Worm (Caenorhabditis elegans) whole organism, young adult: ENCODE results near the gene srn-1.

Source experiments
- B0261.1 ChIP-seq: sonication (generic microtip); optimal IDR thresholded peaks from 2 replicates; lab custom pipeline; 2016; ENCODE audit warnings: mild to moderate bottlenecking, missing genetic modification characterization, moderate library complexity, missing compliant biosample characterization
- B0336.3 ChIP-seq: fragments of 200-800 bp; sonication (Bioruptor generic); IDR thresholded peaks from 2 replicates; pipeline ENCODE4 v1.3.6; 2022; ENCODE audit warnings: missing genetic modification characterization, missing compliant biosample characterization
- C17E4.6 ChIP-seq: fragments of 200-800 bp; sonication (Bioruptor generic); IDR thresholded peaks from 2 replicates; pipeline ENCODE4 v1.3.6; 2022; ENCODE audit warnings: missing genetic modification reagents, missing genetic modification characterization, missing compliant biosample characterization
- D2030.7 ChIP-seq: fragments of 200-800 bp; sonication (Bioruptor generic); IDR thresholded peaks from 2 replicates; pipeline ENCODE4 v1.3.6; 2022; ENCODE audit warnings: missing genetic modification reagents, missing genetic modification characterization, missing compliant biosample characterization
- F23B12.7 ChIP-seq: sonication (generic microtip); optimal IDR thresholded peaks from 2 replicates; lab custom pipeline; 2017; ENCODE audit warnings: missing genetic modification characterization, mild to moderate bottlenecking, missing compliant biosample characterization, antibody characterized with exemption, moderate library complexity; ENCODE audit not compliant: insufficient read depth
- F33H1.4 ChIP-seq: fragments of 200-800 bp; sonication (Bioruptor generic); IDR thresholded peaks from 2 replicates; pipeline ENCODE4 v1.3.6; 2022; ENCODE audit warnings: missing genetic modification reagents, missing genetic modification characterization, missing compliant biosample characterization
- F37B4.10 ChIP-seq: fragments of 200-800 bp; sonication (Bioruptor generic); IDR thresholded peaks from 2 replicates; pipeline ENCODE4 v1.3.6; 2022; ENCODE audit warnings: missing genetic modification characterization, missing compliant biosample characterization
- F57C9.4 ChIP-seq: sonication (generic microtip); optimal IDR thresholded peaks from 2 replicates; lab custom pipeline; 2017; ENCODE audit warnings: mild to moderate bottlenecking, missing genetic modification characterization, missing compliant biosample characterization
- Y67H2A.10 ChIP-seq: fragments of 200-800 bp; sonication (Bioruptor generic); conservative IDR thresholded peaks from 2 replicates; pipeline ENCODE4 v1.3.6; 2022; ENCODE audit warnings: missing genetic modification reagents, missing genetic modification characterization, missing compliant biosample characterization
- Y79H2A.3 ChIP-seq: fragments of 200-800 bp; sonication (Bioruptor generic); conservative IDR thresholded peaks from 2 replicates; pipeline ENCODE4 v1.3.6; 2022; ENCODE audit warnings: missing genetic modification reagents, missing genetic modification characterization, missing compliant biosample characterization
- Y95B8A.8 ChIP-seq: fragments of 200-800 bp; sonication (Bioruptor generic); IDR thresholded peaks from 2 replicates; pipeline ENCODE4 v1.3.6; 2022; ENCODE audit warnings: missing genetic modification reagents, missing genetic modification characterization, missing compliant biosample characterization
- ama-1 ChIP-seq, 3 experiments: fragments of 150-350 bp in 1 of 3; sonication (generic microtip) in 2 of 3; optimal IDR thresholded peaks; 2 replicates each; lab custom pipeline; 2014 to 2018; ENCODE audit warnings: missing biosample characterization in 2 of 3, missing genetic modification characterization in 2 of 3, missing genetic modification reagents in 2 of 3
- aptf-2 ChIP-seq: fragments of 200-800 bp; sonication (Bioruptor generic); conservative IDR thresholded peaks from 2 replicates; pipeline ENCODE4 v1.3.6; 2022; ENCODE audit warnings: missing genetic modification reagents, missing genetic modification characterization, missing compliant biosample characterization
- cebp-1 ChIP-seq, 2 experiments: fragments of 200-800 bp in 1 of 2; sonication (Bioruptor generic) in 1 of 2; sonication (generic microtip) in 1 of 2; IDR thresholded peaks in 1 of 2; optimal IDR thresholded peaks in 1 of 2; 2 replicates each; pipeline versions ENCODE4 v1.3.6 to Lab custom; 2017 to 2022; ENCODE audit warnings: missing compliant biosample characterization in 2 of 2, missing genetic modification characterization in 2 of 2, mild to moderate bottlenecking in 1 of 2, missing genetic modification reagents in 1 of 2, moderate library complexity in 1 of 2
- ceh-100 ChIP-seq: fragments of 200-800 bp; sonication (Bioruptor generic); IDR thresholded peaks from 2 replicates; pipeline ENCODE4 v1.3.6; 2022; ENCODE audit warnings: missing genetic modification reagents, missing genetic modification characterization, missing compliant biosample characterization
- ceh-40 ChIP-seq: fragments of 200-800 bp; sonication (Bioruptor generic); IDR thresholded peaks from 2 replicates; pipeline ENCODE4 v1.3.6; 2022; ENCODE audit warnings: missing genetic modification characterization, missing compliant biosample characterization
- ceh-79 ChIP-seq: sonication (generic microtip); optimal IDR thresholded peaks from 2 replicates; lab custom pipeline; 2017; ENCODE audit warnings: mild to moderate bottlenecking, missing genetic modification characterization, missing compliant biosample characterization
- die-1 ChIP-seq: sonication (generic microtip); optimal IDR thresholded peaks from 2 replicates; lab custom pipeline; 2016; ENCODE audit warnings: missing genotype, mild to moderate bottlenecking, missing genetic modification characterization, missing compliant biosample characterization
- egl-18 ChIP-seq: fragments of 200-800 bp; sonication (Bioruptor generic); IDR thresholded peaks from 2 replicates; pipeline ENCODE4 v1.3.6; 2022; ENCODE audit warnings: missing genetic modification reagents, missing genetic modification characterization, missing compliant biosample characterization
- ekl-4 ChIP-seq: fragments of 200-800 bp; sonication (Bioruptor generic); IDR thresholded peaks from 2 replicates; pipeline ENCODE4 v1.3.6; 2022; ENCODE audit warnings: missing genetic modification reagents, missing genetic modification characterization, missing compliant biosample characterization
- fkh-3 ChIP-seq: sonication (generic microtip); optimal IDR thresholded peaks from 2 replicates; lab custom pipeline; 2016; ENCODE audit warnings: mild to moderate bottlenecking, missing genetic modification characterization, missing compliant biosample characterization
- gei-17 ChIP-seq: fragments of 200-800 bp; sonication (Bioruptor generic); optimal IDR thresholded peaks from 2 replicates; lab custom pipeline; 2018; ENCODE audit warnings: mild to moderate bottlenecking, missing genetic modification characterization, missing compliant biosample characterization
- hlh-12 ChIP-seq: sonication (generic microtip); optimal IDR thresholded peaks from 2 replicates; lab custom pipeline; 2016; ENCODE audit warnings: missing genetic modification characterization, missing compliant biosample characterization
- hlh-26 ChIP-seq: fragments of 200-800 bp; sonication (Bioruptor generic); conservative IDR thresholded peaks from 2 replicates; pipeline ENCODE4 v1.3.6; 2022; ENCODE audit warnings: missing genetic modification reagents, missing genetic modification characterization, missing compliant biosample characterization
- hmg-1.2 ChIP-seq: fragments of 200-800 bp; sonication (Bioruptor generic); IDR thresholded peaks from 2 replicates; pipeline ENCODE4 v1.3.6; 2022; ENCODE audit warnings: missing genetic modification reagents, missing genetic modification characterization, missing compliant biosample characterization
- hrde-1 ChIP-seq: sonication (generic microtip); optimal IDR thresholded peaks from 2 replicates; lab custom pipeline; 2016; ENCODE audit warnings: missing genetic modification characterization, mild to moderate bottlenecking, missing compliant biosample characterization, moderate library complexity, missing genotype, missing genetic modification reagents, borderline replicate concordance
- lag-1 ChIP-seq: fragments of 200-800 bp; sonication (Bioruptor generic); IDR thresholded peaks from 2 replicates; pipeline ENCODE4 v1.3.6; 2022; ENCODE audit warnings: missing genetic modification reagents, missing genetic modification characterization, missing compliant biosample characterization
- lin-54 ChIP-seq: fragments of 200-800 bp; sonication (Bioruptor generic); optimal IDR thresholded peaks from 2 replicates; lab custom pipeline; 2018; ENCODE audit warnings: mild to moderate bottlenecking, missing genetic modification characterization, missing compliant biosample characterization
- lsl-1 ChIP-seq: fragments of 200-800 bp; sonication (Bioruptor generic); optimal IDR thresholded peaks from 2 replicates; lab custom pipeline; 2018; ENCODE audit warnings: mild to moderate bottlenecking, missing genetic modification characterization, moderate library complexity, missing compliant biosample characterization
- lsy-27 ChIP-seq: sonication (generic microtip); optimal IDR thresholded peaks from 2 replicates; lab custom pipeline; 2017; ENCODE audit warnings: missing genetic modification characterization, mild to moderate bottlenecking, missing compliant biosample characterization, antibody characterized with exemption, missing genotype, borderline replicate concordance; ENCODE audit not compliant: insufficient read depth
- madf-6 ChIP-seq: fragments of 200-800 bp; sonication (Bioruptor generic); IDR thresholded peaks from 2 replicates; pipeline ENCODE4 v1.3.6; 2022; ENCODE audit warnings: missing genetic modification reagents, missing genetic modification characterization, missing compliant biosample characterization
- mel-28 ChIP-seq: sonication (generic microtip); optimal IDR thresholded peaks from 2 replicates; lab custom pipeline; 2016; ENCODE audit warnings: borderline replicate concordance, mild to moderate bottlenecking, missing genetic modification characterization, missing compliant biosample characterization
- nfya-2 ChIP-seq: fragments of 200-800 bp; sonication (Bioruptor generic); IDR thresholded peaks from 2 replicates; pipeline ENCODE4 v1.3.6; 2022; ENCODE audit warnings: missing genetic modification reagents, missing genetic modification characterization, missing compliant biosample characterization
- nfyb-1 ChIP-seq: fragments of 200-800 bp; sonication (Bioruptor generic); IDR thresholded peaks from 2 replicates; pipeline ENCODE4 v1.3.6; 2022; ENCODE audit warnings: missing genetic modification reagents, missing genetic modification characterization, missing compliant biosample characterization
- nhr-120 ChIP-seq: fragments of 200-800 bp; sonication (Bioruptor generic); IDR thresholded peaks from 2 replicates; pipeline ENCODE4 v1.3.6; 2022; ENCODE audit warnings: missing genetic modification characterization, missing compliant biosample characterization
- nhr-90 ChIP-seq: sonication (generic microtip); optimal IDR thresholded peaks from 2 replicates; lab custom pipeline; 2016; ENCODE audit warnings: missing genotype, mild to moderate bottlenecking, missing genetic modification characterization, missing compliant biosample characterization
- rcor-1 ChIP-seq: fragments of 200-800 bp; sonication (Bioruptor generic); IDR thresholded peaks from 2 replicates; pipeline ENCODE4 v1.3.6; 2022; ENCODE audit warnings: missing genetic modification reagents, missing genetic modification characterization, missing compliant biosample characterization
- rec-8 ChIP-seq, 2 experiments: sonication (generic microtip); optimal IDR thresholded peaks; 2 replicates each; lab custom pipeline; 2016; ENCODE audit warnings: mild to moderate bottlenecking in 2 of 2, missing genetic modification characterization in 2 of 2, missing genetic modification reagents in 2 of 2, missing genotype in 2 of 2, missing biosample characterization in 1 of 2, missing compliant biosample characterization in 1 of 2, moderate library complexity in 1 of 2
- rpc-1 ChIP-seq, 2 experiments: fragments of 150-350 bp in 1 of 2; sonication (generic microtip) in 1 of 2; optimal IDR thresholded peaks; 2 replicates each; lab custom pipeline; 2014 to 2018; ENCODE audit warnings: missing biosample characterization in 1 of 2, missing genetic modification characterization in 1 of 2, missing genetic modification reagents in 1 of 2, missing genotype in 1 of 2
- sdz-38 ChIP-seq: sonication (generic microtip); optimal IDR thresholded peaks from 2 replicates; lab custom pipeline; 2016; ENCODE audit warnings: missing genotype, missing genetic modification characterization, missing compliant biosample characterization
- snpc-1.1 ChIP-seq: sonication (generic microtip); optimal IDR thresholded peaks from 2 replicates; lab custom pipeline; 2017; ENCODE audit warnings: missing genetic modification characterization, mild to moderate bottlenecking, missing compliant biosample characterization, antibody characterized with exemption, moderate library complexity, missing genotype, missing genetic modification reagents; ENCODE audit not compliant: insufficient read depth
- tbp1 ChIP-seq: fragments of 200-800 bp; sonication (Bioruptor generic); optimal IDR thresholded peaks from 2 replicates; lab custom pipeline; 2018; ENCODE audit warnings: mild to moderate bottlenecking, missing genetic modification characterization, missing compliant biosample characterization
- unc-130 ChIP-seq: sonication (generic microtip); optimal IDR thresholded peaks from 2 replicates; lab custom pipeline; 2016; ENCODE audit warnings: missing genetic modification reagents, missing genetic modification characterization, missing compliant biosample characterization
- unc-62 ChIP-seq: fragments of 150-350 bp; optimal IDR thresholded peaks from 2 replicates; lab custom pipeline; 2014; ENCODE audit warnings: missing biosample characterization, missing genetic modification reagents, missing genetic modification characterization
- zfh-2 ChIP-seq: fragments of 200-800 bp; sonication (Bioruptor generic); conservative IDR thresholded peaks from 2 replicates; pipeline ENCODE4 v1.3.6; 2022; ENCODE audit warnings: missing genetic modification reagents, missing genetic modification characterization, missing compliant biosample characterization
- ztf-25 ChIP-seq: fragments of 200-800 bp; sonication (Bioruptor generic); IDR thresholded peaks from 2 replicates; pipeline ENCODE4 v1.3.6; 2022; ENCODE audit warnings: missing genetic modification reagents, missing genetic modification characterization, missing compliant biosample characterization
- ztf-26 ChIP-seq: sonication (generic microtip); optimal IDR thresholded peaks from 2 replicates; lab custom pipeline; 2017; ENCODE audit warnings: missing genetic modification characterization, missing compliant biosample characterization
- ztf-6 ChIP-seq: fragments of 200-800 bp; sonication (Bioruptor generic); IDR thresholded peaks from 2 replicates; pipeline ENCODE4 v1.3.6; 2022; ENCODE audit warnings: missing genetic modification reagents, missing genetic modification characterization, missing compliant biosample characterization

The srn-1 gene

DNA sequence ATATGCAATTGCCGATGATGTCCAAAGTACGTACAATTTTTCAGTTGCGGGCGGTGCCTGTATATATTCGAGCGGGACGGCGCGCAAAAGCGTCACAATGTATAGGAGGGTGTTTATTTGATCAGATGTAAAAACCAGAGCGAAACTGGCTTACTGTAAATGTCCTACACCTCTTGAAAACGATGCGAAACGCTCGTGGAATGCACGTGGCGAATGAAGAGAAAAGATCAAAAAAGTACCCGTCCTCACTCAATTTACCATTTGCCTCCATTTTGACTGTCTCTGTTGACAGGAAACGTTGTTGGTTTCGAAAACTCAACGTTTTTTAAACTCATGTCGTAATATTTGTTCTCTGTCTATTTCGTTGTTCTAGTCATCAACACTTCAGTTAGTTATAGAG is 45.5 kb downstream of the srn-1 start (continued):
- TF ChIP-seq madf-6 (GFP tag; lab: Robert Waterston, UW), result no peak
- no peak for TF ChIP-seq lin-54 (GFP tag; lab: Kevin White, UChicago)
- no peak for TF ChIP-seq F57C9.4 (tag; lab: Kevin White, UChicago)
- TF ChIP-seq cebp-1 (GFP tag; IDR thresholded peaks at IDR 0.05; lab: Robert Waterston, UW), result no peak
- TF ChIP-seq cebp-1 (tag; optimal IDR thresholded peaks at IDR 0.05; lab: Kevin White, UChicago), result peak; percentile 67
- no peak for TF ChIP-seq fkh-3 (tag; lab: Kevin White, UChicago)
- no peak for TF ChIP-seq ceh-79 (tag; lab: Kevin White, UChicago)
- TF ChIP-seq lsy-27 (tag; lab: Kevin White, UChicago), result no peak
- TF ChIP-seq ekl-4 (GFP tag; lab: Robert Waterston, UW), result no peak
- 0 out of 2 replicates have a peak, but pooled peaks have one; percentile 27 for TF ChIP-seq B0336.3 (GFP tag; lab: Robert Waterston, UW)
- TF ChIP-seq egl-18 (GFP tag; lab: Robert Waterston, UW), result no peak
- TF ChIP-seq lsl-1 (GFP tag; lab: Kevin White, UChicago), result no peak
- TF ChIP-seq nhr-90 (tag; lab: Kevin White, UChicago), result no peak
- no peak for TF ChIP-seq hlh-26 (GFP tag; lab: Robert Waterston, UW)
- peak; percentile 38 for TF ChIP-seq ztf-26 (tag; lab: Kevin White, UChicago)
- no peak for TF ChIP-seq ztf-25 (GFP tag; lab: Robert Waterston, UW)
- no peak for TF ChIP-seq mel-28 (tag; lab: Kevin White, UChicago)
- no peak for TF ChIP-seq rpc-1 (optimal IDR thresholded peaks at IDR 0.05; lab: Kevin White, UChicago)
- no peak for TF ChIP-seq rpc-1 (tag; optimal IDR thresholded peaks at IDR 0.05; lab: Kevin White, UChicago)
- TF ChIP-seq F37B4.10, result no peak
- no peak for TF ChIP-seq zfh-2 (GFP tag; lab: Robert Waterston, UW)
- no peak for TF ChIP-seq F23B12.7 (tag; lab: Kevin White, UChicago)
- no peak for TF ChIP-seq sdz-38 (tag; lab: Kevin White, UChicago)
- TF ChIP-seq F33H1.4 (GFP tag; lab: Robert Waterston, UW), result no peak
- no peak for TF ChIP-seq nfyb-1 (GFP tag; lab: Robert Waterston, UW)
- TF ChIP-seq Y67H2A.10 (GFP tag; lab: Robert Waterston, UW), result no peak
- TF ChIP-seq die-1 (tag; lab: Kevin White, UChicago), result no peak
- TF ChIP-seq lag-1 (GFP tag; lab: Robert Waterston, UW), result no peak
- no peak for TF ChIP-seq snpc-1.1 (tag; lab: Kevin White, UChicago)
- no peak for TF ChIP-seq gei-17
- TF ChIP-seq hrde-1 (tag; lab: Kevin White, UChicago), result no peak
- no peak for TF ChIP-seq ceh-100 (GFP tag; lab: Robert Waterston, UW)
- TF ChIP-seq rcor-1, result no peak
- TF ChIP-seq Y95B8A.8 (GFP tag; lab: Robert Waterston, UW), result no peak
- TF ChIP-seq Y79H2A.3, result no peak
- TF ChIP-seq rec-8 (tag; optimal IDR thresholded peaks at IDR 0.05; lab: Kevin White, UChicago), result no peak
- no peak for TF ChIP-seq ama-1 (optimal IDR thresholded peaks at IDR 0.05; lab: Kevin White, UChicago)
- TF ChIP-seq ama-1 (GFP tag; optimal IDR thresholded peaks at IDR 0.05; lab: Kevin White, UChicago), result no peak
- TF ChIP-seq tbp1, result peak; percentile 25
- no peak for TF ChIP-seq aptf-2
- no peak for TF ChIP-seq unc-62 (GFP tag; lab: Kevin White, UChicago)
- no peak for TF ChIP-seq nfya-2
- TF ChIP-seq D2030.7 (GFP tag; lab: Robert Waterston, UW), result no peak
- TF ChIP-seq unc-130 (GFP tag; lab: Kevin White, UChicago), result no peak
- no peak for TF ChIP-seq C17E4.6 (GFP tag; lab: Robert Waterston, UW)
- TF ChIP-seq hlh-12, result no peak
- no peak for TF ChIP-seq nhr-120 (GFP tag; lab: Robert Waterston, UW)
- no peak for TF ChIP-seq hmg-1.2 (GFP tag; lab: Robert Waterston, UW)
- no peak for TF ChIP-seq ztf-6 (GFP tag; lab: Robert Waterston, UW)
- no peak for TF ChIP-seq ceh-40
- no peak for TF ChIP-seq B0261.1 (tag; lab: Kevin White, UChicago)
